Worm (Caenorhabditis elegans) whole organism, L2 larva: ENCODE results near the gene Y2H9A.4.

Experiments
- C34F6.9 ChIP-seq: fragments of 150-350 bp; optimal IDR thresholded peaks from 2 replicates; lab custom pipeline; 2014; ENCODE audit warnings: missing biosample characterization, missing genetic modification characterization
- F13H6.1 ChIP-seq: sonication (generic microtip); optimal IDR thresholded peaks from 2 replicates; lab custom pipeline; 2016; ENCODE audit warnings: missing genetic modification characterization, missing compliant biosample characterization
- R02D3.7 ChIP-seq: fragments of 150-350 bp; optimal IDR thresholded peaks from 2 replicates; lab custom pipeline; 2014; ENCODE audit warnings: missing biosample characterization, missing genetic modification characterization
- Y55F3AM.14 ChIP-seq: fragments of 200-800 bp; sonication (Bioruptor generic); optimal IDR thresholded peaks from 2 replicates; lab custom pipeline; 2018; ENCODE audit warnings: mild to moderate bottlenecking, missing genetic modification characterization, missing compliant biosample characterization
- ZK546.5 ChIP-seq: sonication (generic microtip); optimal IDR thresholded peaks from 2 replicates; lab custom pipeline; 2017; ENCODE audit warnings: missing biosample characterization, missing genetic modification characterization
- aly-2 ChIP-seq: fragments of 150-350 bp; optimal IDR thresholded peaks from 2 replicates; lab custom pipeline; 2014; ENCODE audit warnings: missing biosample characterization, missing genetic modification characterization
- blmp-1 ChIP-seq: sonication (generic microtip); optimal IDR thresholded peaks from 2 replicates; lab custom pipeline; 2017; ENCODE audit warnings: missing genetic modification characterization, mild to moderate bottlenecking, missing compliant biosample characterization, antibody characterized with exemption, moderate library complexity; ENCODE audit not compliant: insufficient read depth
- ceh-16 ChIP-seq: fragments of 150-350 bp; optimal IDR thresholded peaks from 2 replicates; lab custom pipeline; 2014; ENCODE audit warnings: missing biosample characterization, missing genetic modification characterization
- ceh-82 ChIP-seq: fragments of 150-350 bp; optimal IDR thresholded peaks from 2 replicates; lab custom pipeline; 2014; ENCODE audit warnings: missing biosample characterization, missing genetic modification characterization
- crh-2 ChIP-seq: sonication (generic microtip); optimal IDR thresholded peaks from 2 replicates; lab custom pipeline; 2017; ENCODE audit warnings: missing biosample characterization, missing genetic modification characterization
- dmd-4 ChIP-seq: sonication (generic microtip); optimal IDR thresholded peaks from 2 replicates; lab custom pipeline; 2017; ENCODE audit warnings: missing biosample characterization, missing genetic modification characterization
- egl-27 ChIP-seq: sonication (generic microtip); optimal IDR thresholded peaks from 3 replicates; lab custom pipeline; 2017; ENCODE audit warnings: missing biosample characterization, missing genetic modification reagents, missing genetic modification characterization
- elt-1 ChIP-seq: fragments of 150-350 bp; optimal IDR thresholded peaks from 2 replicates; lab custom pipeline; 2014; ENCODE audit warnings: missing biosample characterization, missing genetic modification characterization
- elt-3 ChIP-seq: sonication (generic microtip); optimal IDR thresholded peaks from 2 replicates; lab custom pipeline; 2017; ENCODE audit warnings: missing biosample characterization, missing genetic modification characterization
- fos-1 ChIP-seq: fragments of 150-350 bp; optimal IDR thresholded peaks from 2 replicates; lab custom pipeline; 2014; ENCODE audit warnings: missing biosample characterization, missing genetic modification characterization
- gmeb-1 ChIP-seq: fragments of 150-350 bp; optimal IDR thresholded peaks from 2 replicates; lab custom pipeline; 2014; ENCODE audit warnings: missing biosample characterization, missing genetic modification characterization
- lin-11 ChIP-seq: fragments of 150-350 bp; sonication (generic microtip); optimal IDR thresholded peaks from 2 replicates; lab custom pipeline; 2014; ENCODE audit warnings: missing biosample characterization, missing genetic modification characterization, inconsistent platforms, mixed read lengths
- lin-13 ChIP-seq: fragments of 150-350 bp; optimal IDR thresholded peaks from 2 replicates; lab custom pipeline; 2014; ENCODE audit warnings: missing biosample characterization, missing genetic modification reagents, missing genetic modification characterization
- lsy-2 ChIP-seq, 2 experiments: fragments of 150-350 bp in 1 of 2; sonication (generic microtip) in 1 of 2; optimal IDR thresholded peaks; 2 replicates each; lab custom pipeline; 2014 to 2017; ENCODE audit warnings: missing biosample characterization in 2 of 2, missing genetic modification characterization in 2 of 2
- mab-5 ChIP-seq: fragments of 150-350 bp; optimal IDR thresholded peaks from 2 replicates; lab custom pipeline; 2014; ENCODE audit warnings: missing biosample characterization, missing genetic modification characterization
- mbf-1 ChIP-seq: sonication (generic microtip); optimal IDR thresholded peaks from 2 replicates; lab custom pipeline; 2017; ENCODE audit warnings: missing biosample characterization, missing genetic modification characterization
- nhr-10 ChIP-seq: sonication (generic microtip); optimal IDR thresholded peaks from 2 replicates; lab custom pipeline; 2017; ENCODE audit warnings: missing biosample characterization, missing genetic modification characterization
- nhr-11 ChIP-seq: fragments of 150-350 bp; optimal IDR thresholded peaks from 2 replicates; lab custom pipeline; 2014; ENCODE audit warnings: missing biosample characterization, missing genetic modification characterization
- nhr-12 ChIP-seq: fragments of 150-350 bp; optimal IDR thresholded peaks from 2 replicates; lab custom pipeline; 2014; ENCODE audit warnings: missing biosample characterization, missing genetic modification characterization
- nhr-129 ChIP-seq: fragments of 150-350 bp; optimal IDR thresholded peaks from 2 replicates; lab custom pipeline; 2014; ENCODE audit warnings: missing biosample characterization, missing genetic modification characterization
- nhr-21 ChIP-seq: fragments of 150-350 bp; optimal IDR thresholded peaks from 2 replicates; lab custom pipeline; 2014; ENCODE audit warnings: missing biosample characterization, missing genetic modification characterization
- nhr-23 ChIP-seq: fragments of 150-350 bp; optimal IDR thresholded peaks from 2 replicates; lab custom pipeline; 2014; ENCODE audit warnings: missing biosample characterization, missing genetic modification reagents, missing genetic modification characterization
- nhr-237 ChIP-seq: fragments of 150-350 bp; optimal IDR thresholded peaks from 2 replicates; lab custom pipeline; 2014; ENCODE audit warnings: missing biosample characterization, missing genetic modification characterization
- nhr-25 ChIP-seq: fragments of 150-350 bp; sonication (generic microtip); optimal IDR thresholded peaks from 3 replicates; lab custom pipeline; 2014; ENCODE audit warnings: missing biosample characterization, missing genetic modification characterization
- nhr-6 ChIP-seq: fragments of 150-350 bp; optimal IDR thresholded peaks from 2 replicates; lab custom pipeline; 2014; ENCODE audit warnings: missing biosample characterization, missing genetic modification characterization
- peb-1 ChIP-seq: fragments of 150-350 bp; optimal IDR thresholded peaks from 2 replicates; lab custom pipeline; 2014; ENCODE audit warnings: missing biosample characterization, missing genetic modification characterization
- sma-3 ChIP-seq: sonication (generic microtip); optimal IDR thresholded peaks from 2 replicates; lab custom pipeline; 2016; ENCODE audit warnings: missing genetic modification reagents, missing genetic modification characterization, missing compliant biosample characterization
- sma-9 ChIP-seq, 2 experiments: fragments of 150-350 bp in 1 of 2; sonication (generic microtip) in 1 of 2; optimal IDR thresholded peaks; 2 replicates each; lab custom pipeline; 2014 to 2016; ENCODE audit warnings: missing genetic modification characterization in 2 of 2, mild to moderate bottlenecking in 1 of 2, missing biosample characterization in 1 of 2, missing compliant biosample characterization in 1 of 2, missing genetic modification reagents in 1 of 2, moderate library complexity in 1 of 2
- snpc-4 ChIP-seq: fragments of 150-350 bp; optimal IDR thresholded peaks from 2 replicates; lab custom pipeline; 2014; ENCODE audit warnings: missing biosample characterization, missing genetic modification characterization
- unc-39 ChIP-seq: fragments of 150-350 bp; optimal IDR thresholded peaks from 2 replicates; lab custom pipeline; 2014; ENCODE audit warnings: missing biosample characterization, missing genetic modification characterization
- unc-55 ChIP-seq: fragments of 150-350 bp; sonication (generic microtip); optimal IDR thresholded peaks from 3 replicates; lab custom pipeline; 2014; ENCODE audit warnings: missing biosample characterization, missing genetic modification reagents, missing genetic modification characterization
- unc-62 ChIP-seq: fragments of 150-350 bp; optimal IDR thresholded peaks from 2 replicates; lab custom pipeline; 2014; ENCODE audit warnings: missing biosample characterization, missing genetic modification reagents, missing genetic modification characterization
- ztf-4 ChIP-seq: fragments of 150-350 bp; optimal IDR thresholded peaks from 2 replicates; lab custom pipeline; 2014; ENCODE audit warnings: missing biosample characterization, missing genetic modification characterization

The Y2H9A.4 gene

DNA sequence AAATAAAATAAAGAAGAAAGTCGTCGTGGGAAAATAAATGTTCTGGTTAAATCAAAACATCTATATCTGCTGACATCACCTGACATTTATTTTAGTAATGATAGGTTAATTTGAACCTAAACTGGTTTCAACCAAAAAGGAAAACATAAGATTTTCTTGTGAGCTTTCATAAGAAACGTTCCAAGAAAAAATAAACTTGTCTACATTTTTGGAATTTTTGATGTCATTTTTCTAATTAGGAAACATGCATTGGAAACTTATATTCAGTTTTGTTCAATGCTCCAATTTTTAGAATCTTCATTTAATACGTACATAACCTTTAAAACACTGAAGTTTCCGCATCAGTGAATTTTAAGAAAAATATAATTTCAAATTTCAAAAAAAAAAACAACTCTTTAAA lies 40.0 kb downstream of the Y2H9A.4 start:
- TF ChIP-seq nhr-129 (tag; lab: Kevin White, UChicago) = no peak

- TF ChIP-seq Y55F3AM.14 (no peak), blmp-1 (tag; lab: Kevin White, UChicago) (peak; percentile 20), fos-1 (tag; lab: Kevin White, UChicago) (no peak), sma-9 (GFP tag; optimal IDR thresholded peaks at IDR 0.05; lab: Kevin White, UChicago) (peak; percentile 46), sma-9 (tag; optimal IDR thresholded peaks at IDR 0.05; lab: Kevin White, UChicago) (no peak), nhr-25 (tag; lab: Kevin White, UChicago) (peak; percentile 44)
Measured at ce11 chrV:13488297-13488803, 42.7 kb downstream of the Y2H9A.4 start.

- TF ChIP-seq ceh-16 (tag; lab: Kevin White, UChicago) (peak; percentile 57), nhr-25 (tag; lab: Kevin White, UChicago) (peak; percentile 61), peb-1 (tag; lab: Kevin White, UChicago) (no peak), sma-9 (GFP tag; optimal IDR thresholded peaks at IDR 0.05; lab: Kevin White, UChicago) (peak; percentile 55), sma-9 (tag; optimal IDR thresholded peaks at IDR 0.05; lab: Kevin White, UChicago) (no peak), unc-55 (GFP tag; lab: Kevin White, UChicago) (no peak), lin-11 (tag; lab: Kevin White, UChicago) (no peak), nhr-21 (tag; lab: Kevin White, UChicago) (peak; percentile 4), nhr-10 (tag; lab: Kevin White, UChicago) (no peak), egl-27 (peak; percentile 13), elt-1 (tag; lab: Kevin White, UChicago) (peak; percentile 43), fos-1 (tag; lab: Kevin White, UChicago) (peak; percentile 51), nhr-6 (tag; lab: Kevin White, UChicago) (no peak), aly-2 (tag; lab: Kevin White, UChicago) (no peak), ztf-4 (tag; lab: Kevin White, UChicago) (no peak), blmp-1 (tag; lab: Kevin White, UChicago) (peak; percentile 70)
- TF ChIP-seq, all 48 proteins: peak for 8
Measured at ce11 chrV:13489830-13490229, 44.1 kb downstream of the Y2H9A.4 start, which contains the start of gene T10G3.3. Gene T10G3.3 (minus strand): TSS chrV:13490199.

DNA sequence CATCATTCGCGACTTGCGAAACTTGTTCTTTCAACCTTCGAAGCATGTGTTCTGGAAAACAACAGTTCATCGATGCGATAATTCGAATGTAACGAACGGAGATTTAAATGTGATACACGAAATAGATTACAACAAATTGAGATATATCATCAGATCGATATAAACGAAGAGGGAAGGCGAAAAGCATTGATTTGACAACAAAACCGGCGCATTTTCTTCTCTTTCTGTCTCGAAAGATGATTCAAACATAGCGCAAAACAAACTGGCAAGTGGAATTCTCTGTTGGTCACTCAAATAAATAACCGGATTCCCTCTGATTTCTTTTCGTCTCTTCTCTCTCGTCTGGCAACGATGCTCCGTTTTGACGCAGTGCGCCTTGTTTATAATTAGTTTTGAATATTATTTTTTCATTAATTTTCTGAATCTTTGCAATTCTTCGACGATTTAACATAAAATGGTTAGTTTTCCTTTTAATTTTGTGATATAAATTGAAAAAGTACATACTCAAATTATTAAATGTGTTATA lies 51.7 kb downstream of the Y2H9A.4 start, which contains the start of the genes eea-1 and gut-2:
Gene eea-1, minus strand, starts transcription at position 51 of the 526 bp plus-strand sequence.
Gene gut-2, plus strand, starts transcription at position 369 of the 526 bp plus-strand sequence.
- TF ChIP-seq nhr-237 (tag; lab: Kevin White, UChicago) (no peak), sma-9 (GFP tag; optimal IDR thresholded peaks at IDR 0.05; lab: Kevin White, UChicago) (peak; percentile 76), sma-9 (tag; optimal IDR thresholded peaks at IDR 0.05; lab: Kevin White, UChicago) (no peak), sma-3 (GFP tag; lab: Kevin White, UChicago) (peak; percentile 67), unc-55 (GFP tag; lab: Kevin White, UChicago) (peak; percentile 72), nhr-129 (tag; lab: Kevin White, UChicago) (peak; percentile 56), aly-2 (tag; lab: Kevin White, UChicago) (no peak), nhr-12 (tag; lab: Kevin White, UChicago) (no peak), ZK546.5 (tag; lab: Kevin White, UChicago) (no peak), snpc-4 (peak; percentile 54), R02D3.7 (no peak), fos-1 (tag; lab: Kevin White, UChicago) (peak; percentile 56), nhr-23 (no peak), dmd-4 (no peak), nhr-25 (tag; lab: Kevin White, UChicago) (peak; percentile 77), C34F6.9 (peak; percentile 86), mbf-1 (no peak), lin-13 (GFP tag; lab: Kevin White, UChicago) (peak; percentile 51), lsy-2 (tag; optimal IDR thresholded peaks at IDR 0.05; lab: Kevin White, UChicago) (peak; percentile 29 to 76), nhr-21 (tag; lab: Kevin White, UChicago) (peak; percentile 72), Y55F3AM.14 (no peak), ceh-82 (tag; lab: Kevin White, UChicago) (no peak), ztf-4 (tag; lab: Kevin White, UChicago) (peak; percentile 21), F13H6.1 (peak; percentile 81), unc-62 (GFP tag; lab: Kevin White, UChicago) (no peak), crh-2 (tag; lab: Kevin White, UChicago) (peak; percentile 61), egl-27 (peak; percentile 20), blmp-1 (tag; lab: Kevin White, UChicago) (no peak), nhr-11 (no peak), unc-39 (tag; lab: Kevin White, UChicago) (no peak), lin-11 (tag; lab: Kevin White, UChicago) (peak; percentile 15), mab-5 (tag; lab: Kevin White, UChicago) (peak; percentile 58), elt-3 (tag; lab: Kevin White, UChicago) (no peak), gmeb-1 (tag; lab: Kevin White, UChicago) (peak; percentile 42)
